Worm (Caenorhabditis elegans) whole organism, young adult: ENCODE data around the gene C44B7.5.
A peak's percentile ranks its signal among the peaks of the same experiment; 100 is the strongest.

Experiments used
- B0019.2 ChIP-seq: fragments of 200-800 bp; sonication (Bioruptor generic); conservative IDR thresholded peaks from 2 replicates; pipeline ENCODE4 v1.3.6; 2022; ENCODE audit warnings: missing genetic modification reagents, missing genetic modification characterization, missing compliant biosample characterization
- B0035.1 ChIP-seq: sonication (generic microtip); optimal IDR thresholded peaks from 2 replicates; lab custom pipeline; 2016; ENCODE audit warnings: missing genetic modification characterization, mild to moderate bottlenecking, missing compliant biosample characterization, missing genotype, missing genetic modification reagents
- B0336.3 ChIP-seq: fragments of 200-800 bp; sonication (Bioruptor generic); IDR thresholded peaks from 2 replicates; pipeline ENCODE4 v1.3.6; 2022; ENCODE audit warnings: missing genetic modification characterization, missing compliant biosample characterization
- C06A6.2 ChIP-seq: fragments of 200-800 bp; sonication (Bioruptor generic); conservative IDR thresholded peaks from 2 replicates; pipeline ENCODE4 v1.3.6; 2022; ENCODE audit warnings: missing genetic modification characterization, missing compliant biosample characterization
- C17E4.6 ChIP-seq: fragments of 200-800 bp; sonication (Bioruptor generic); IDR thresholded peaks from 2 replicates; pipeline ENCODE4 v1.3.6; 2022; ENCODE audit warnings: missing genetic modification reagents, missing genetic modification characterization, missing compliant biosample characterization
- F22D6.2 ChIP-seq: sonication (generic microtip); optimal IDR thresholded peaks from 2 replicates; lab custom pipeline; 2016; ENCODE audit warnings: mild to moderate bottlenecking, missing genetic modification characterization, missing compliant biosample characterization
- F37B4.10 ChIP-seq: fragments of 200-800 bp; sonication (Bioruptor generic); IDR thresholded peaks from 2 replicates; pipeline ENCODE4 v1.3.6; 2022; ENCODE audit warnings: missing genetic modification characterization, missing compliant biosample characterization
- F52B5.7 ChIP-seq: sonication (generic microtip); optimal IDR thresholded peaks from 2 replicates; lab custom pipeline; 2016; ENCODE audit warnings: mild to moderate bottlenecking, missing genetic modification characterization, missing compliant biosample characterization
- K12H6.12 ChIP-seq: fragments of 200-800 bp; sonication (Bioruptor generic); optimal IDR thresholded peaks from 2 replicates; lab custom pipeline; 2018; ENCODE audit warnings: mild to moderate bottlenecking, missing genetic modification characterization, missing compliant biosample characterization
- Y67H2A.10 ChIP-seq: fragments of 200-800 bp; sonication (Bioruptor generic); conservative IDR thresholded peaks from 2 replicates; pipeline ENCODE4 v1.3.6; 2022; ENCODE audit warnings: missing genetic modification reagents, missing genetic modification characterization, missing compliant biosample characterization
- akir-1 ChIP-seq: fragments of 200-800 bp; sonication (Bioruptor generic); optimal IDR thresholded peaks from 2 replicates; lab custom pipeline; 2018; ENCODE audit warnings: mild to moderate bottlenecking, missing genetic modification characterization, moderate library complexity, missing compliant biosample characterization
- ama-1 ChIP-seq, 3 experiments: fragments of 150-350 bp in 1 of 3; sonication (generic microtip) in 2 of 3; optimal IDR thresholded peaks; 2 replicates each; lab custom pipeline; 2014 to 2018; ENCODE audit warnings: missing biosample characterization in 2 of 3, missing genetic modification characterization in 2 of 3, missing genetic modification reagents in 2 of 3
- aptf-2 ChIP-seq: fragments of 200-800 bp; sonication (Bioruptor generic); conservative IDR thresholded peaks from 2 replicates; pipeline ENCODE4 v1.3.6; 2022; ENCODE audit warnings: missing genetic modification reagents, missing genetic modification characterization, missing compliant biosample characterization
- bed-1 ChIP-seq: fragments of 200-800 bp; sonication (Bioruptor generic); IDR thresholded peaks from 2 replicates; pipeline ENCODE4 v1.3.6; 2022; ENCODE audit warnings: missing genetic modification reagents, missing genetic modification characterization, missing compliant biosample characterization
- cebp-2 ChIP-seq: fragments of 200-800 bp; sonication (Bioruptor generic); IDR thresholded peaks from 2 replicates; pipeline ENCODE4 v1.3.6; 2022; ENCODE audit warnings: missing genetic modification characterization, missing compliant biosample characterization
- ceh-100 ChIP-seq: fragments of 200-800 bp; sonication (Bioruptor generic); IDR thresholded peaks from 2 replicates; pipeline ENCODE4 v1.3.6; 2022; ENCODE audit warnings: missing genetic modification reagents, missing genetic modification characterization, missing compliant biosample characterization
- ceh-27 ChIP-seq: fragments of 200-800 bp; sonication (Bioruptor generic); optimal IDR thresholded peaks from 2 replicates; lab custom pipeline; 2018; ENCODE audit warnings: mild to moderate bottlenecking, missing genetic modification characterization, moderate library complexity, missing compliant biosample characterization
- dpl-1 ChIP-seq: fragments of 150-350 bp; optimal IDR thresholded peaks from 2 replicates; lab custom pipeline; 2014; ENCODE audit warnings: missing biosample characterization, missing genetic modification reagents, missing genetic modification characterization
- efl-1 ChIP-seq: fragments of 150-350 bp; optimal IDR thresholded peaks from 2 replicates; lab custom pipeline; 2014; ENCODE audit warnings: missing biosample characterization, missing genetic modification reagents, missing genetic modification characterization
- egl-18 ChIP-seq: fragments of 200-800 bp; sonication (Bioruptor generic); IDR thresholded peaks from 2 replicates; pipeline ENCODE4 v1.3.6; 2022; ENCODE audit warnings: missing genetic modification reagents, missing genetic modification characterization, missing compliant biosample characterization
- egl-44 ChIP-seq: fragments of 200-800 bp; sonication (Bioruptor generic); IDR thresholded peaks from 2 replicates; pipeline ENCODE4 v1.3.6; 2022; ENCODE audit warnings: missing genetic modification reagents, missing genetic modification characterization, missing compliant biosample characterization
- egrh-3 ChIP-seq: fragments of 200-800 bp; sonication (Bioruptor generic); IDR thresholded peaks from 2 replicates; pipeline ENCODE4 v1.3.6; 2022; ENCODE audit warnings: missing genetic modification reagents, missing genetic modification characterization, missing compliant biosample characterization
- ets-4 ChIP-seq: fragments of 200-800 bp; sonication (Bioruptor generic); optimal IDR thresholded peaks from 2 replicates; lab custom pipeline; 2018; ENCODE audit warnings: mild to moderate bottlenecking, missing genetic modification characterization, missing compliant biosample characterization
- fkh-3 ChIP-seq: sonication (generic microtip); optimal IDR thresholded peaks from 2 replicates; lab custom pipeline; 2016; ENCODE audit warnings: mild to moderate bottlenecking, missing genetic modification characterization, missing compliant biosample characterization
- hlh-12 ChIP-seq: sonication (generic microtip); optimal IDR thresholded peaks from 2 replicates; lab custom pipeline; 2016; ENCODE audit warnings: missing genetic modification characterization, missing compliant biosample characterization
- hrde-1 ChIP-seq: sonication (generic microtip); optimal IDR thresholded peaks from 2 replicates; lab custom pipeline; 2016; ENCODE audit warnings: missing genetic modification characterization, mild to moderate bottlenecking, missing compliant biosample characterization, moderate library complexity, missing genotype, missing genetic modification reagents, borderline replicate concordance
- lin-54 ChIP-seq: fragments of 200-800 bp; sonication (Bioruptor generic); optimal IDR thresholded peaks from 2 replicates; lab custom pipeline; 2018; ENCODE audit warnings: mild to moderate bottlenecking, missing genetic modification characterization, missing compliant biosample characterization
- lsl-1 ChIP-seq: fragments of 200-800 bp; sonication (Bioruptor generic); optimal IDR thresholded peaks from 2 replicates; lab custom pipeline; 2018; ENCODE audit warnings: mild to moderate bottlenecking, missing genetic modification characterization, moderate library complexity, missing compliant biosample characterization
- madf-10 ChIP-seq: sonication (generic microtip); optimal IDR thresholded peaks from 2 replicates; lab custom pipeline; 2016; ENCODE audit warnings: mild to moderate bottlenecking, missing genetic modification characterization, missing compliant biosample characterization
- madf-3 ChIP-seq: fragments of 200-800 bp; sonication (Bioruptor generic); IDR thresholded peaks from 2 replicates; pipeline ENCODE4 v1.3.6; 2022; ENCODE audit warnings: missing genetic modification reagents, missing genetic modification characterization, missing compliant biosample characterization
- madf-6 ChIP-seq: fragments of 200-800 bp; sonication (Bioruptor generic); IDR thresholded peaks from 2 replicates; pipeline ENCODE4 v1.3.6; 2022; ENCODE audit warnings: missing genetic modification reagents, missing genetic modification characterization, missing compliant biosample characterization
- mcd-1 ChIP-seq: fragments of 200-800 bp; sonication (Bioruptor generic); IDR thresholded peaks from 2 replicates; pipeline ENCODE4 v1.3.6; 2022; ENCODE audit warnings: missing genetic modification reagents, missing genetic modification characterization, missing compliant biosample characterization
- mes-4 ChIP-seq: sonication (generic microtip); optimal IDR thresholded peaks from 2 replicates; lab custom pipeline; 2016; ENCODE audit warnings: missing genotype, missing genetic modification characterization, missing compliant biosample characterization
- nhr-120 ChIP-seq: fragments of 200-800 bp; sonication (Bioruptor generic); IDR thresholded peaks from 2 replicates; pipeline ENCODE4 v1.3.6; 2022; ENCODE audit warnings: missing genetic modification characterization, missing compliant biosample characterization
- nhr-27 ChIP-seq: fragments of 200-800 bp; sonication (Bioruptor generic); optimal IDR thresholded peaks from 2 replicates; lab custom pipeline; 2018; ENCODE audit warnings: mild to moderate bottlenecking, missing genetic modification characterization, moderate library complexity, missing compliant biosample characterization
- nhr-90 ChIP-seq: sonication (generic microtip); optimal IDR thresholded peaks from 2 replicates; lab custom pipeline; 2016; ENCODE audit warnings: missing genotype, mild to moderate bottlenecking, missing genetic modification characterization, missing compliant biosample characterization
- rcor-1 ChIP-seq: fragments of 200-800 bp; sonication (Bioruptor generic); IDR thresholded peaks from 2 replicates; pipeline ENCODE4 v1.3.6; 2022; ENCODE audit warnings: missing genetic modification reagents, missing genetic modification characterization, missing compliant biosample characterization
- sdz-38 ChIP-seq: sonication (generic microtip); optimal IDR thresholded peaks from 2 replicates; lab custom pipeline; 2016; ENCODE audit warnings: missing genotype, missing genetic modification characterization, missing compliant biosample characterization
- snpc-3.4 ChIP-seq: sonication (generic microtip); optimal IDR thresholded peaks from 2 replicates; lab custom pipeline; 2017; ENCODE audit warnings: missing genetic modification characterization, mild to moderate bottlenecking, missing compliant biosample characterization, antibody characterized with exemption, moderate library complexity, missing genotype, missing genetic modification reagents
- snpc-4 ChIP-seq, 5 experiments: fragments of 150-350 bp in 1 of 5; sonication (generic microtip) in 4 of 5; optimal IDR thresholded peaks; 2 replicates each; lab custom pipeline; 2014 to 2018; ENCODE audit warnings: missing genetic modification characterization in 5 of 5, missing biosample characterization in 3 of 5, antibody characterized with exemption in 2 of 5, mild to moderate bottlenecking in 2 of 5, missing compliant biosample characterization in 2 of 5, missing genotype in 2 of 5, moderate library complexity in 2 of 5, missing genetic modification reagents in 1 of 5
- somi-1 ChIP-seq: fragments of 200-800 bp; sonication (Bioruptor generic); optimal IDR thresholded peaks from 2 replicates; lab custom pipeline; 2018; ENCODE audit warnings: mild to moderate bottlenecking, missing genetic modification characterization, missing compliant biosample characterization
- tbx-9 ChIP-seq: sonication (generic microtip); optimal IDR thresholded peaks from 2 replicates; lab custom pipeline; 2016; ENCODE audit warnings: borderline replicate concordance, missing genetic modification characterization, inconsistent platforms, missing compliant biosample characterization
- tlf-1 ChIP-seq: fragments of 200-800 bp; sonication (Bioruptor generic); optimal IDR thresholded peaks from 2 replicates; lab custom pipeline; 2018; ENCODE audit warnings: mild to moderate bottlenecking, missing genetic modification characterization, missing compliant biosample characterization
- unc-130 ChIP-seq: sonication (generic microtip); optimal IDR thresholded peaks from 2 replicates; lab custom pipeline; 2016; ENCODE audit warnings: missing genetic modification reagents, missing genetic modification characterization, missing compliant biosample characterization
- zim-3 ChIP-seq: sonication (generic microtip); optimal IDR thresholded peaks from 2 replicates; lab custom pipeline; 2017; ENCODE audit warnings: mild to moderate bottlenecking, missing genetic modification characterization, moderate library complexity, missing compliant biosample characterization
- ztf-22 ChIP-seq: fragments of 200-800 bp; sonication (Bioruptor generic); optimal IDR thresholded peaks from 2 replicates; lab custom pipeline; 2018; ENCODE audit warnings: mild to moderate bottlenecking, missing genetic modification characterization, moderate library complexity, missing compliant biosample characterization
- ztf-25 ChIP-seq: fragments of 200-800 bp; sonication (Bioruptor generic); IDR thresholded peaks from 2 replicates; pipeline ENCODE4 v1.3.6; 2022; ENCODE audit warnings: missing genetic modification reagents, missing genetic modification characterization, missing compliant biosample characterization
- ztf-26 ChIP-seq: sonication (generic microtip); optimal IDR thresholded peaks from 2 replicates; lab custom pipeline; 2017; ENCODE audit warnings: missing genetic modification characterization, missing compliant biosample characterization
- ztf-3 ChIP-seq: fragments of 200-800 bp; sonication (Bioruptor generic); optimal IDR thresholded peaks from 2 replicates; lab custom pipeline; 2018; ENCODE audit warnings: mild to moderate bottlenecking, missing genetic modification characterization, missing compliant biosample characterization
- ztf-6 ChIP-seq: fragments of 200-800 bp; sonication (Bioruptor generic); IDR thresholded peaks from 2 replicates; pipeline ENCODE4 v1.3.6; 2022; ENCODE audit warnings: missing genetic modification reagents, missing genetic modification characterization, missing compliant biosample characterization

The C44B7.5 gene

ce11 chrII:6891838-6892237 lies 19.4 kb upstream of the C44B7.5 start (continued):
- TF ChIP-seq snpc-4 (GFP tag; optimal IDR thresholded peaks at IDR 0.05; lab: Kevin White, UChicago) (no peak), snpc-4 (tag; optimal IDR thresholded peaks at IDR 0.05; lab: Kevin White, UChicago) (no peak), ama-1 (optimal IDR thresholded peaks at IDR 0.05; lab: Kevin White, UChicago) (no peak), ama-1 (GFP tag; optimal IDR thresholded peaks at IDR 0.05; lab: Kevin White, UChicago) (no peak), Y67H2A.10 (GFP tag; lab: Robert Waterston, UW) (no peak), egl-18 (GFP tag; lab: Robert Waterston, UW) (no peak), B0336.3 (GFP tag; lab: Robert Waterston, UW) (no peak), fkh-3 (tag; lab: Kevin White, UChicago) (no peak), mes-4 (tag; lab: Kevin White, UChicago) (no peak), zim-3 (tag; lab: Kevin White, UChicago) (no peak), K12H6.12 (tag; lab: Kevin White, UChicago) (no peak), nhr-27 (no peak), snpc-3.4 (tag; lab: Kevin White, UChicago) (no peak), lsl-1 (GFP tag; lab: Kevin White, UChicago) (no peak), C17E4.6 (GFP tag; lab: Robert Waterston, UW) (no peak), cebp-2 (no peak), mcd-1 (GFP tag; lab: Robert Waterston, UW) (no peak), F22D6.2 (no peak), ceh-100 (GFP tag; lab: Robert Waterston, UW) (no peak), nhr-90 (tag; lab: Kevin White, UChicago) (no peak), B0035.1 (tag; lab: Kevin White, UChicago) (no peak), C06A6.2 (GFP tag; lab: Robert Waterston, UW) (no peak), ets-4 (no peak), unc-130 (GFP tag; lab: Kevin White, UChicago) (no peak), efl-1 (GFP tag; lab: Kevin White, UChicago) (no peak), ztf-25 (GFP tag; lab: Robert Waterston, UW) (no peak), madf-3 (GFP tag; lab: Robert Waterston, UW) (no peak), F52B5.7 (tag; lab: Kevin White, UChicago) (no peak), ztf-22 (GFP tag; lab: Kevin White, UChicago) (no peak), aptf-2 (no peak), F37B4.10 (GFP tag; lab: Robert Waterston, UW) (no peak), hrde-1 (no peak), B0019.2 (GFP tag; lab: Robert Waterston, UW) (no peak), ztf-3 (GFP tag; lab: Kevin White, UChicago) (no peak), madf-6 (GFP tag; lab: Robert Waterston, UW) (no peak), tlf-1 (GFP tag; lab: Kevin White, UChicago) (no peak), egl-44 (GFP tag; lab: Robert Waterston, UW) (no peak), bed-1 (GFP tag; lab: Robert Waterston, UW) (no peak), dpl-1 (no peak), nhr-120 (GFP tag; lab: Robert Waterston, UW) (no peak), somi-1 (GFP tag; lab: Kevin White, UChicago) (peak; percentile 30), madf-10 (tag; lab: Kevin White, UChicago) (no peak), rcor-1 (GFP tag; lab: Robert Waterston, UW) (no peak), akir-1 (GFP tag; lab: Kevin White, UChicago) (no peak), lin-54 (GFP tag; lab: Kevin White, UChicago) (peak; percentile 42), hlh-12 (no peak), ztf-26 (no peak), tbx-9 (tag; lab: Kevin White, UChicago) (no peak), ztf-6 (GFP tag; lab: Robert Waterston, UW) (no peak), egrh-3 (GFP tag; lab: Robert Waterston, UW) (no peak), ceh-27 (GFP tag; lab: Kevin White, UChicago) (no peak), sdz-38 (no peak)
